Worm (Caenorhabditis elegans) whole organism, late embryonic: ENCODE results near the gene eat-4.

ENCODE experiments used
- ahr-1 ChIP-seq: sonication (generic microtip); optimal IDR thresholded peaks from 2 replicates; lab custom pipeline; 2016; ENCODE audit warnings: missing genetic modification characterization, missing compliant biosample characterization
- fkh-10 ChIP-seq: fragments of 150-350 bp; optimal IDR thresholded peaks from 2 replicates; lab custom pipeline; 2014; ENCODE audit warnings: missing biosample characterization, missing genetic modification reagents, missing genetic modification characterization
- lin-11 ChIP-seq: fragments of 200-800 bp; sonication (Bioruptor generic); optimal IDR thresholded peaks from 2 replicates; lab custom pipeline; 2018; ENCODE audit warnings: mild to moderate bottlenecking, missing genetic modification characterization, missing compliant biosample characterization
- nhr-11 ChIP-seq: fragments of 150-350 bp; optimal IDR thresholded peaks from 2 replicates; lab custom pipeline; 2014; ENCODE audit warnings: missing biosample characterization, missing genetic modification characterization
- pqm-1 ChIP-seq: sonication (generic microtip); optimal IDR thresholded peaks from 2 replicates; lab custom pipeline; 2016; ENCODE audit warnings: missing genetic modification characterization, missing compliant biosample characterization
- tbx-2 ChIP-seq: sonication (generic microtip); optimal IDR thresholded peaks from 2 replicates; lab custom pipeline; 2016; ENCODE audit warnings: missing genetic modification characterization, missing compliant biosample characterization
- unc-3 ChIP-seq, 2 experiments: fragments of 200-800 bp in 1 of 2; sonication (Bioruptor generic) in 1 of 2; sonication (generic microtip) in 1 of 2; conservative IDR thresholded peaks in 1 of 2; optimal IDR thresholded peaks in 1 of 2; 2 replicates each; pipeline versions ENCODE4 v1.3.6 to Lab custom; 2016 to 2022; ENCODE audit warnings: missing compliant biosample characterization in 2 of 2, missing genetic modification characterization in 2 of 2, missing genetic modification reagents in 1 of 2

DNA sequence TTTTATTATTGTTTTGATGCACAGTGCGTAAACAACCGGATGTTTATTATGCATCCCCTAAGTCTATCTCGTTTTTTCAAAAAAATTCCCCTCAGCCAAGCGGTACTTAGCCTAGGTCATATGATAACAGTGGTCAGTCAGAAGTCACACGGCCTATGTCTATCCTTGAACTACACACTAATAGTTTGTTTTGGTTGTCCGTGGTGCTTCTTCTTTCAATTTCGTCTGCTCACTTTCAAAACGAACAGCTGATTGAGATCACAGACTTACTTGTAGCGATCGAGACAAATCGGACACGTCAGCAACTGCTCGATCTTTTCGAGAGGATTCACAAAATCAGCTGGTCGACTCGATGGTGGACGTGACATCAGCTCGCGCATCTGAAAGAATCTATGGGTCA is 16.3 kb downstream of the eat-4 start:
- TF ChIP-seq pqm-1 (tag; lab: Kevin White, UChicago): no peak
- no peak for TF ChIP-seq unc-3 (GFP tag; conservative IDR thresholded peaks at IDR 0.05; lab: Robert Waterston, UW)
- no peak for TF ChIP-seq unc-3 (tag; optimal IDR thresholded peaks at IDR 0.05; lab: Kevin White, UChicago)
- TF ChIP-seq ahr-1 (tag; lab: Kevin White, UChicago): no peak
- TF ChIP-seq fkh-10: no peak
- TF ChIP-seq lin-11 (tag; lab: Kevin White, UChicago): no peak
- no peak for TF ChIP-seq tbx-2 (tag; lab: Kevin White, UChicago)
- no peak for TF ChIP-seq nhr-11 (tag; lab: Kevin White, UChicago)
